Fruit fly (Drosophila melanogaster) whole organism, prepupa: ENCODE measurements around the gene chas.

ENCODE experiments used
- CG8319 ChIP-seq: fragments of 200-800 bp; sonication (Bioruptor generic); optimal IDR thresholded peaks from 3 replicates; lab custom pipeline; 2016; ENCODE audit warnings: missing biosample characterization, missing genetic modification characterization
- cyc ChIP-seq: fragments of 200-800 bp; sonication (Bioruptor generic); optimal IDR thresholded peaks from 3 replicates; lab custom pipeline; 2016; ENCODE audit warnings: missing biosample characterization, missing genetic modification characterization
- fkh ChIP-seq: fragments of 200-800 bp; sonication (Bioruptor generic); optimal IDR thresholded peaks from 3 replicates; lab custom pipeline; 2017; ENCODE audit warnings: missing biosample characterization, mild to moderate bottlenecking, missing genetic modification characterization, moderate library complexity

DNA sequence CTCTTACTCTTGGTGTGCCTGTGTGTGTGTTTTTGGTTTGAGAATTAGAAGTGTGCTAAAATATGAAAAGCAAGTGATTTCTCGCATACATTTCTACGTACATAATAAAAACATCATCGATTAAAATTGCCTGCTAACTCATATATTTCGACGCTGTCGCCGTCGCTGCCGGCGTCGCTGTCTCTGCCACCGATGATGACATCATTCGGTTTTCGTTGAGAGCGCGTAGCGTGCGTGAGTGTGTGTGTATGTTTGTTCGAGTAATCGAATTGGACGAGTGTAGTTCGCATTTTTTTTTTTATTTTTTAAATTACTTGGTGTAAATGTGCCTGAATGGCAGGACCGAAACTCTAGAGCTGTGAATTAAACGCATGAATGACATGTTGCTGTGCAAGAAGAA, 40.8 kb downstream of the chas start:
- TF ChIP-seq cyc (GFP tag; lab: Kevin White, UChicago), result no peak
- no peak for TF ChIP-seq fkh (GFP tag; lab: Kevin White, UChicago)
- no peak for TF ChIP-seq CG8319 (GFP tag; lab: Kevin White, UChicago)
